Worm (Caenorhabditis elegans): ENCODE data around the gene ZC21.6.

ce11 chrIII:8521654-8522392 is 23.6 kb downstream of the ZC21.6 start:
- TF ChIP-seq nhr-76 (tag; optimal IDR thresholded peaks at IDR 0.05) (no peak), pha-4 (tag; optimal IDR thresholded peaks at IDR 0.05) (no peak), snpc-4 (tag; optimal IDR thresholded peaks at IDR 0.05) (no peak), ces-1 (GFP tag; optimal IDR thresholded peaks at IDR 0.05) (no peak), mab-5 (tag; optimal IDR thresholded peaks at IDR 0.05) (no peak), lsy-2 (tag; optimal IDR thresholded peaks at IDR 0.05) (no peak), unc-62 (GFP tag; optimal IDR thresholded peaks at IDR 0.05) (no peak), unc-39 (tag; optimal IDR thresholded peaks at IDR 0.05) (no peak), tbx-8 (GFP tag; optimal IDR thresholded peaks at IDR 0.05) (no peak), mep-1 (tag; optimal IDR thresholded peaks at IDR 0.05) (no peak), ztf-11 (tag; optimal IDR thresholded peaks at IDR 0.05) (no peak), nhr-28 (tag; optimal IDR thresholded peaks at IDR 0.05) (no peak), lin-13 (tag; optimal IDR thresholded peaks at IDR 0.05) (no peak)

Data from whole organism, mixed stage, embryonic.